Worm (Caenorhabditis elegans) whole organism, L2 larva: Measurements from ENCODE around the gene cct-1.

ENCODE experiments used
- blmp-1 ChIP-seq: sonication (generic microtip); optimal IDR thresholded peaks from 2 replicates; lab custom pipeline; 2017; ENCODE audit warnings: missing genetic modification characterization, mild to moderate bottlenecking, missing compliant biosample characterization, antibody characterized with exemption, moderate library complexity; ENCODE audit not compliant: insufficient read depth
- egl-27 ChIP-seq: sonication (generic microtip); optimal IDR thresholded peaks from 3 replicates; lab custom pipeline; 2017; ENCODE audit warnings: missing biosample characterization, missing genetic modification reagents, missing genetic modification characterization
- fos-1 ChIP-seq: fragments of 150-350 bp; optimal IDR thresholded peaks from 2 replicates; lab custom pipeline; 2014; ENCODE audit warnings: missing biosample characterization, missing genetic modification characterization

- no peak for TF ChIP-seq fos-1 (tag; lab: Kevin White, UChicago)
- no peak for TF ChIP-seq blmp-1 (tag; lab: Kevin White, UChicago)
- TF ChIP-seq egl-27 (tag; lab: Kevin White, UChicago): no peak
These were observed 29.1 kb downstream of the cct-1 start, which contains the start of gene M110.10 for ce11 chrII:8214367-8214766.
